Fruit fly (Drosophila melanogaster): ENCODE data around the gene CG33111.

The CG33111 gene

dm6 chr3R:23752728-23753127, 66.3 kb downstream of the CG33111 start, which contains the start of the genes RanBP3 and Rpt5:
RanBP3 (minus strand) TSS chr3R:23752834.
Rpt5 (plus strand) TSS chr3R:23752876.
- peak; percentile 56 to 92 for TF ChIP-seq cnc (optimal IDR thresholded peaks at IDR 0.05)
- TF ChIP-seq CG7101 (tag; optimal IDR thresholded peaks at IDR 0.05), result peak; percentile 80
- peak; percentile 12 for TF ChIP-seq ovo (GFP tag; optimal IDR thresholded peaks at IDR 0.05)
- no peak for TF ChIP-seq tj (GFP tag; optimal IDR thresholded peaks at IDR 0.05)
- peak; percentile 82 for TF ChIP-seq CG1620 (GFP tag; optimal IDR thresholded peaks at IDR 0.05)
- peak; percentile 86 for TF ChIP-seq CG12768 (GFP tag; optimal IDR thresholded peaks at IDR 0.05)
- peak; percentile 68 for TF ChIP-seq Mnt (GFP tag; optimal IDR thresholded peaks at IDR 0.05)
- peak; percentile 77 for TF ChIP-seq pad (GFP tag; optimal IDR thresholded peaks at IDR 0.05)
- TF ChIP-seq CG5204 (GFP tag; optimal IDR thresholded peaks at IDR 0.05), result no peak
- peak; percentile 59 for TF ChIP-seq CG33017 (tag; optimal IDR thresholded peaks at IDR 0.05)
- TF ChIP-seq bab1 (GFP tag; optimal IDR thresholded peaks at IDR 0.05), result peak; percentile 67
- TF ChIP-seq toe (GFP tag; optimal IDR thresholded peaks at IDR 0.05), result peak; percentile 26
- TF ChIP-seq Clk (GFP tag; optimal IDR thresholded peaks at IDR 0.05), result peak; percentile 40
- TF ChIP-seq cic (GFP tag; optimal IDR thresholded peaks at IDR 0.05), result peak; percentile 37
- TF ChIP-seq kay (GFP tag; ENCODE audit: borderline replicate concordance), result no peak
- no peak for TF ChIP-seq Hr96 (GFP tag; optimal IDR thresholded peaks at IDR 0.05)
- TF ChIP-seq CG14711 (tag; optimal IDR thresholded peaks at IDR 0.05), result peak; percentile 75
- TF ChIP-seq CG7045 (GFP tag; optimal IDR thresholded peaks at IDR 0.05), result peak; percentile 55
- peak; percentile 70 for TF ChIP-seq CG11617 (GFP tag; optimal IDR thresholded peaks at IDR 0.05)
- peak; percentile 81 for TF ChIP-seq Crg-1 (GFP tag; optimal IDR thresholded peaks at IDR 0.05)

Measured in whole organism, adult.